Worm (Caenorhabditis elegans) whole organism, young adult: Measurements from ENCODE around the gene tag-151.

Source experiments
- ama-1 ChIP-seq, 3 experiments: fragments of 150-350 bp in 1 of 3; sonication (generic microtip) in 2 of 3; optimal IDR thresholded peaks; 2 replicates each; lab custom pipeline; 2014 to 2018; ENCODE audit warnings: missing biosample characterization in 2 of 3, missing genetic modification characterization in 2 of 3, missing genetic modification reagents in 2 of 3
- bed-1 ChIP-seq: fragments of 200-800 bp; sonication (Bioruptor generic); IDR thresholded peaks from 2 replicates; pipeline ENCODE4 v1.3.6; 2022; ENCODE audit warnings: missing genetic modification reagents, missing genetic modification characterization, missing compliant biosample characterization
- hlh-26 ChIP-seq: fragments of 200-800 bp; sonication (Bioruptor generic); conservative IDR thresholded peaks from 2 replicates; pipeline ENCODE4 v1.3.6; 2022; ENCODE audit warnings: missing genetic modification reagents, missing genetic modification characterization, missing compliant biosample characterization
- hrde-1 ChIP-seq: sonication (generic microtip); optimal IDR thresholded peaks from 2 replicates; lab custom pipeline; 2016; ENCODE audit warnings: missing genetic modification characterization, mild to moderate bottlenecking, missing compliant biosample characterization, moderate library complexity, missing genotype, missing genetic modification reagents, borderline replicate concordance
- let-607 ChIP-seq, 2 experiments: fragments of 200-800 bp in 1 of 2; sonication (Bioruptor generic) in 1 of 2; sonication (generic microtip) in 1 of 2; optimal IDR thresholded peaks; 2 replicates each; lab custom pipeline; 2016 to 2018; ENCODE audit warnings: mild to moderate bottlenecking in 2 of 2, missing compliant biosample characterization in 2 of 2, missing genetic modification characterization in 2 of 2, moderate library complexity in 2 of 2, missing genotype in 1 of 2
- snpc-4 ChIP-seq, 5 experiments: fragments of 150-350 bp in 1 of 5; sonication (generic microtip) in 4 of 5; optimal IDR thresholded peaks; 2 replicates each; lab custom pipeline; 2014 to 2018; ENCODE audit warnings: missing genetic modification characterization in 5 of 5, missing biosample characterization in 3 of 5, antibody characterized with exemption in 2 of 5, mild to moderate bottlenecking in 2 of 5, missing compliant biosample characterization in 2 of 5, missing genotype in 2 of 5, moderate library complexity in 2 of 5, missing genetic modification reagents in 1 of 5
- unc-62 ChIP-seq: fragments of 150-350 bp; optimal IDR thresholded peaks from 2 replicates; lab custom pipeline; 2014; ENCODE audit warnings: missing biosample characterization, missing genetic modification reagents, missing genetic modification characterization

DNA sequence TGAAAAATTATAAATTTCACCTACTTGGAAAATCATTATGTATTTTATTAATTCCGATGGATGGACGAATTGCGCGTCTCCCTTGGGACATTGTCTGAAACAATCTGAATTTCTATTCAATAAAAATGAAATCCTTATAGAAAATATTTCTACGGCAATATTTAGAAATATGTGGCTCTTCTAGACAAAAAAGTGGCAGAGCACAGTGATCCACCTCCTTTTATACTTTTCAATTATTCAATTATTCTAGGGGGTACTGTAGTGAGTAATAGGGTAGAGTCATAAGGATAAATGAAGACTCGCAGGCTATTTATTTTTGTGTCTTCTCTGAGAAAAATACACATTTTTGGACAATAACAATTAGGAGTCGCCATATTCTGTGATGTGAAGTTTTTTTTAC, 46.9 kb upstream of the tag-151 start, which contains the start of gene T05A7.12:
- TF ChIP-seq snpc-4 (GFP tag; optimal IDR thresholded peaks at IDR 0.05; lab: Kevin White, UChicago) (no peak), snpc-4 (tag; optimal IDR thresholded peaks at IDR 0.05; lab: Kevin White, UChicago) (no peak), hlh-26 (GFP tag; lab: Robert Waterston, UW) (no peak), ama-1 (optimal IDR thresholded peaks at IDR 0.05; lab: Kevin White, UChicago) (no peak), ama-1 (GFP tag; optimal IDR thresholded peaks at IDR 0.05; lab: Kevin White, UChicago) (no peak), let-607 (tag; optimal IDR thresholded peaks at IDR 0.05; lab: Kevin White, UChicago) (no peak), hrde-1 (tag; lab: Kevin White, UChicago) (no peak), unc-62 (no peak), bed-1 (GFP tag; lab: Robert Waterston, UW) (no peak)
